Worm (Caenorhabditis elegans): ENCODE data around the gene F46H6.5.
A peak's percentile ranks its signal among the peaks of the same experiment; 100 is the strongest.

Gene F46H6.5

DNA sequence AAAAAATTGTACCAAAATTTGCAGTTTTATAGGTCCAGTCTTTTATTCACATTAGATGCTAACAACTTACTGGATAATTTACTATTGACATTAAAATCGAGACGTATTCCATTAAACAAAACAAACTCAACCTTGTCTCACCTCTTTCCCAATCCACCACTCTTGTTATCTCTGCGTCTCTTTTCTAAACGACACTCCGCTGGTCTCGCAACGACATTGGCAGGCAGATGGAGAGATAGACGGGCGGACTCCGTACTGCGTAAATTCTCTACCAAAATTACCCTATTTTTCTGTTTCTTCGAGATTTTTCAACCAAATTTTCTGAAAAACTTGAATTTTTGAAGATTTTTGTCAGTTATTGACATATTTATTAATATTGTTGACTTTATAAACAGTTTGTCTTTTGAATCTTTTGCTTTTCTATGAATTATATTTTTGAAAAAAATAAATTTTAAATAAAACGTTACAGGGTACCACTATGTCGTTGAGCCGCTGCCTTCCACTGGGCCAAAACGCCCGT, 22.7 kb downstream of the F46H6.5 start, which contains the start of gene asb-2 (continued):
- TF ChIP-seq F33H1.4 (GFP tag; IDR thresholded peaks at IDR 0.05) (peak; percentile 87), attf-3 (GFP tag; conservative IDR thresholded peaks at IDR 0.05) (peak; percentile 94), unc-62 (GFP tag; optimal IDR thresholded peaks at IDR 0.05) (peak; percentile 30), rec-8 (tag; optimal IDR thresholded peaks at IDR 0.05) (no peak), atf-7 (tag; optimal IDR thresholded peaks at IDR 0.05) (no peak), mes-4 (tag; optimal IDR thresholded peaks at IDR 0.05) (no peak), nhr-80 (tag; optimal IDR thresholded peaks at IDR 0.05) (peak; percentile 78), ceh-91 (GFP tag; IDR thresholded peaks at IDR 0.05) (no peak), fkh-3 (tag; optimal IDR thresholded peaks at IDR 0.05) (no peak), T26A5.8 (tag; optimal IDR thresholded peaks at IDR 0.05) (no peak), let-607 (tag; optimal IDR thresholded peaks at IDR 0.05) (peak in 1 of 2 experiments; percentile 46), snpc-4 (GFP tag; optimal IDR thresholded peaks at IDR 0.05) (no peak), snpc-4 (tag; optimal IDR thresholded peaks at IDR 0.05) (peak in 2 of 4 experiments; percentile 36 to 74), nhr-90 (tag; optimal IDR thresholded peaks at IDR 0.05) (no peak), cebp-1 (GFP tag; IDR thresholded peaks at IDR 0.05) (0 out of 2 replicates have a peak, but pooled peaks have one; percentile 12), cebp-1 (tag; optimal IDR thresholded peaks at IDR 0.05) (peak; percentile 84), ekl-4 (GFP tag; IDR thresholded peaks at IDR 0.05) (no peak), lsl-1 (GFP tag; optimal IDR thresholded peaks at IDR 0.05) (no peak), dpl-1 (GFP tag; optimal IDR thresholded peaks at IDR 0.05) (no peak), hrde-1 (tag; optimal IDR thresholded peaks at IDR 0.05; ENCODE audit: borderline replicate concordance) (no peak), lin-35 (GFP tag; optimal IDR thresholded peaks at IDR 0.05) (peak in 1 of 3 experiments; percentile 66), aptf-3 (GFP tag; IDR thresholded peaks at IDR 0.05) (no peak), ztf-28 (GFP tag; IDR thresholded peaks at IDR 0.05) (no peak), ceh-27 (GFP tag; optimal IDR thresholded peaks at IDR 0.05) (peak; percentile 52), athp-1 (tag; optimal IDR thresholded peaks at IDR 0.05) (no peak), nhr-27 (tag; optimal IDR thresholded peaks at IDR 0.05) (no peak), egl-44 (GFP tag; IDR thresholded peaks at IDR 0.05) (no peak), xnd-1 (tag; optimal IDR thresholded peaks at IDR 0.05) (no peak), lsy-27 (tag; optimal IDR thresholded peaks at IDR 0.05; ENCODE audit: borderline replicate concordance, insufficient read depth) (no peak), ztf-3 (GFP tag; optimal IDR thresholded peaks at IDR 0.05) (no peak), bed-1 (GFP tag; IDR thresholded peaks at IDR 0.05) (no peak), nhr-120 (GFP tag; IDR thresholded peaks at IDR 0.05) (no peak), K12H6.12 (tag; optimal IDR thresholded peaks at IDR 0.05) (peak; percentile 46), cebp-2 (GFP tag; IDR thresholded peaks at IDR 0.05) (no peak), attf-6 (GFP tag; IDR thresholded peaks at IDR 0.05) (no peak)

DNA sequence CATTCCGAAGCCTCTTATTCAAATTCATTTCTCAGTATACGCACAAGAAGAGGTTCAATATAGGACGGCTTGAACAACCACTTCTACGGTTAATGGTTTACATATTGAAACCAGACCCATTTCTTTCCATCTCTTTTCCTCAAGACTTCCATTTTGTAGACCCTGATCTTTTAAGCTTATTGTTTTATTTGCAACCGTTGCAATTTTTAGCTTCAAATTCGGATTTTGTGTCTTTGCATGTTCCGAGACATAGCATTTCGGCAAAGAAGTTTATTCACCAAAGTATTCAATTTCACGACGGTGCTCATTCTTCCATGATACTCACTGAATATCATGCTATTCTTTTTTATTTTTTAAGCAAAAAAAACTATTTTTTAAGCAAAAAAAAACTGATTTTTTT, 25.8 kb downstream of the F46H6.5 start, which contains the start of gene nmur-3:
nmur-3 (plus strand) TSS at position 301 of the 400 bp plus-strand sequence.
- no peak for TF ChIP-seq B0035.1 (tag; optimal IDR thresholded peaks at IDR 0.05)
- TF ChIP-seq F55B11.4 (tag; optimal IDR thresholded peaks at IDR 0.05; ENCODE audit: borderline replicate concordance, insufficient read depth), result no peak
- no peak for TF ChIP-seq gei-17 (GFP tag; optimal IDR thresholded peaks at IDR 0.05)
- no peak for TF ChIP-seq hlh-12 (tag; optimal IDR thresholded peaks at IDR 0.05)
- TF ChIP-seq Y53F4B.3 (GFP tag; IDR thresholded peaks at IDR 0.05), result no peak
- TF ChIP-seq zfh-2 (GFP tag; conservative IDR thresholded peaks at IDR 0.05), result no peak
- TF ChIP-seq xnd-1 (tag; optimal IDR thresholded peaks at IDR 0.05), result no peak
- no peak for TF ChIP-seq Y95B8A.8 (GFP tag; IDR thresholded peaks at IDR 0.05)
- no peak for TF ChIP-seq ztf-3 (GFP tag; optimal IDR thresholded peaks at IDR 0.05)
- no peak for TF ChIP-seq akir-1 (GFP tag; optimal IDR thresholded peaks at IDR 0.05)
- TF ChIP-seq ceh-27 (GFP tag; optimal IDR thresholded peaks at IDR 0.05), result no peak
- no peak for TF ChIP-seq somi-1 (GFP tag; optimal IDR thresholded peaks at IDR 0.05)
- TF ChIP-seq lsy-27 (tag; optimal IDR thresholded peaks at IDR 0.05; ENCODE audit: borderline replicate concordance, insufficient read depth), result no peak
- no peak for TF ChIP-seq fkh-3 (tag; optimal IDR thresholded peaks at IDR 0.05)

Data from whole organism, young adult.